Worm (Caenorhabditis elegans): Measurements from ENCODE around the gene F56D6.20.

- TF ChIP-seq tbx-2 (tag; optimal IDR thresholded peaks at IDR 0.05) (no peak), pqm-1 (tag; optimal IDR thresholded peaks at IDR 0.05) (no peak), unc-3 (GFP tag; conservative IDR thresholded peaks at IDR 0.05) (no peak), unc-3 (tag; optimal IDR thresholded peaks at IDR 0.05) (no peak), madf-2 (tag; optimal IDR thresholded peaks at IDR 0.05) (no peak), nhr-11 (tag; optimal IDR thresholded peaks at IDR 0.05) (no peak), dve-1 (tag; optimal IDR thresholded peaks at IDR 0.05) (no peak), K09A11.1 (tag; optimal IDR thresholded peaks at IDR 0.05; ENCODE audit: insufficient read depth) (no peak), fkh-6 (tag; optimal IDR thresholded peaks at IDR 0.05) (no peak), unc-55 (GFP tag; optimal IDR thresholded peaks at IDR 0.05) (no peak), pha-4 (tag; optimal IDR thresholded peaks at IDR 0.05) (no peak), ama-1 (optimal IDR thresholded peaks at IDR 0.05) (no peak), elt-2 (tag; optimal IDR thresholded peaks at IDR 0.05) (peak; percentile 71), sox-2 (GFP tag; IDR thresholded peaks at IDR 0.05) (no peak)
Measured at ce11 chrIV:3878283-3878938, 34.3 kb upstream of the F56D6.20 start, which contains the start of gene F37C4.6.

All from whole organism, late embryonic.